Fruit fly (Drosophila melanogaster) S2 (cell line): ENCODE measurements around the gene mus302.

Experiments
- CG8478 ChIP-seq: fragments of >200 bp; optimal IDR thresholded peaks from 2 replicates; lab custom pipeline; 2018
- CTCF ChIP-seq, 2 experiments: fragments of >200 bp; optimal IDR thresholded peaks; 2 replicates each; lab custom pipeline; 2018

dm6 chr3L:16808139-16808538 lies 28.6 kb upstream of the mus302 start:
- no peak for TF ChIP-seq CG8478 (lab: Kevin White, UChicago)
- TF ChIP-seq CTCF (optimal IDR thresholded peaks at IDR 0.05; lab: Kevin White, UChicago): peak in 1 of 2 experiments; percentile 41
